Fruit fly (Drosophila melanogaster) whole organism, embryonic: ENCODE data around the gene lectin-37Db.

Experiments
- Abd-B ChIP-seq: fragments of 200-800 bp; sonication (Bioruptor generic); optimal IDR thresholded peaks from 2 replicates; lab custom pipeline; 2018; ENCODE audit warnings: missing biosample characterization, mild to moderate bottlenecking, missing genetic modification characterization, moderate library complexity
- Bteb2 ChIP-seq: fragments of 200-800 bp; sonication (Bioruptor generic); optimal IDR thresholded peaks from 2 replicates; lab custom pipeline; 2016; ENCODE audit warnings: missing biosample characterization, missing genetic modification characterization
- CG1024 ChIP-seq: fragments of 200-800 bp; sonication (Bioruptor generic); IDR thresholded peaks from 2 replicates; pipeline ENCODE4 v1.3.6; 2022; ENCODE audit warnings: missing biosample characterization, missing genetic modification characterization
- CG10959 ChIP-seq: fragments of 200-800 bp; sonication (Bioruptor generic); IDR thresholded peaks from 2 replicates; pipeline ENCODE4 v1.3.6; 2022; ENCODE audit warnings: missing biosample characterization, missing genetic modification characterization
- CG11456 ChIP-seq: fragments of 200-800 bp; sonication (Bioruptor generic); IDR thresholded peaks from 3 replicates; pipeline ENCODE4 v1.3.6; 2022; ENCODE audit warnings: missing biosample characterization, missing genetic modification characterization
- CG11504 ChIP-seq: fragments of 200-800 bp; sonication (Bioruptor generic); optimal IDR thresholded peaks from 3 replicates; lab custom pipeline; 2019; ENCODE audit warnings: missing biosample characterization, mild to moderate bottlenecking, missing genetic modification characterization, moderate library complexity
- CG11695 ChIP-seq: fragments of 200-800 bp; sonication (Bioruptor generic); IDR thresholded peaks from 3 replicates; pipeline ENCODE4 v1.3.6; 2022; ENCODE audit warnings: missing biosample characterization, missing genetic modification characterization
- CG1233 ChIP-seq: fragments of 200-800 bp; sonication (Bioruptor generic); optimal IDR thresholded peaks from 4 replicates; lab custom pipeline; 2018; ENCODE audit warnings: missing biosample characterization, mild to moderate bottlenecking, missing genetic modification characterization
- CG12744 ChIP-seq: fragments of 200-800 bp; sonication (Bioruptor generic); optimal IDR thresholded peaks from 2 replicates; lab custom pipeline; 2016; ENCODE audit warnings: missing biosample characterization, missing genetic modification characterization
- CG13424 ChIP-seq: fragments of 200-800 bp; sonication (Bioruptor generic); optimal IDR thresholded peaks from 2 replicates; lab custom pipeline; 2019; ENCODE audit warnings: missing biosample characterization, mild to moderate bottlenecking, missing genetic modification characterization, moderate library complexity
- CG13894 ChIP-seq: fragments of 200-800 bp; sonication (Bioruptor generic); optimal IDR thresholded peaks from 3 replicates; lab custom pipeline; 2018; ENCODE audit warnings: missing biosample characterization, mild to moderate bottlenecking, missing genetic modification characterization, moderate library complexity
- CG15601 ChIP-seq: fragments of 200-800 bp; sonication (Bioruptor generic); optimal IDR thresholded peaks from 3 replicates; lab custom pipeline; 2019; ENCODE audit warnings: missing biosample characterization, mild to moderate bottlenecking, missing genetic modification characterization, moderate library complexity
- CG3163 ChIP-seq: fragments of 200-800 bp; sonication (Bioruptor generic); optimal IDR thresholded peaks from 3 replicates; lab custom pipeline; 2016; ENCODE audit warnings: missing biosample characterization, missing genetic modification characterization
- CG32767 ChIP-seq: fragments of 200-800 bp; sonication (Bioruptor generic); IDR thresholded peaks from 2 replicates; pipeline ENCODE4 v1.3.6; 2022; ENCODE audit warnings: missing biosample characterization, missing genetic modification characterization
- CG3726 ChIP-seq: fragments of 200-800 bp; sonication (Bioruptor generic); IDR thresholded peaks from 3 replicates; pipeline ENCODE4, ENCODE4 v1.3.6; 2022; ENCODE audit warnings: missing biosample characterization, missing genetic modification characterization
- CG4360 ChIP-seq: fragments of 200-800 bp; sonication (Bioruptor generic); IDR thresholded peaks from 2 replicates; pipeline ENCODE4 v1.3.6; 2022; ENCODE audit warnings: missing biosample characterization, missing genetic modification characterization
- CG4617 ChIP-seq: fragments of 200-800 bp; sonication (Bioruptor generic); optimal IDR thresholded peaks from 3 replicates; lab custom pipeline; 2016; ENCODE audit warnings: missing biosample characterization, missing genetic modification characterization, borderline replicate concordance
- CG5245 ChIP-seq: fragments of 200-800 bp; sonication (Bioruptor generic); optimal IDR thresholded peaks from 3 replicates; lab custom pipeline; 2016; ENCODE audit warnings: missing biosample characterization, missing genetic modification characterization
- CG7786 ChIP-seq: fragments of 200-800 bp; sonication (Bioruptor generic); optimal IDR thresholded peaks from 2 replicates; lab custom pipeline; 2016; ENCODE audit warnings: missing biosample characterization, missing genetic modification characterization
- CG7963 ChIP-seq: fragments of 200-800 bp; sonication (Bioruptor generic); IDR thresholded peaks from 3 replicates; pipeline ENCODE4 v1.3.6; 2022; ENCODE audit warnings: missing biosample characterization, missing genetic modification characterization; ENCODE audit not compliant: partially characterized antibody
- CG8281 ChIP-seq: fragments of 200-800 bp; sonication (Bioruptor generic); optimal IDR thresholded peaks from 2 replicates; lab custom pipeline; 2018; ENCODE audit warnings: missing biosample characterization, mild to moderate bottlenecking, missing genetic modification characterization, moderate library complexity
- Dek ChIP-seq: fragments of 200-800 bp; sonication (Bioruptor generic); optimal IDR thresholded peaks from 3 replicates; lab custom pipeline; 2019; ENCODE audit warnings: missing biosample characterization, mild to moderate bottlenecking, missing genetic modification characterization, moderate library complexity
- E2f1 ChIP-seq: fragments of 200-800 bp; sonication (Bioruptor generic); IDR thresholded peaks from 2 replicates; pipeline ENCODE4 v1.3.6; 2022; ENCODE audit warnings: missing biosample characterization, missing genetic modification characterization
- HLH4C ChIP-seq: fragments of 200-800 bp; sonication (Bioruptor generic); IDR thresholded peaks from 3 replicates; pipeline ENCODE4 v1.3.6; 2022; ENCODE audit warnings: missing biosample characterization, missing genetic modification characterization; ENCODE audit not compliant: partially characterized antibody
- HmgD ChIP-seq: fragments of 200-800 bp; sonication (Bioruptor generic); optimal IDR thresholded peaks from 3 replicates; lab custom pipeline; 2016; ENCODE audit warnings: missing biosample characterization, missing genetic modification characterization
- Hr78 ChIP-seq, 2 experiments: fragments of 200-800 bp in 1 of 2; fragments of >200 bp in 1 of 2; sonication (Bioruptor generic) in 1 of 2; optimal IDR thresholded peaks; 2 replicates each; lab custom pipeline; 2017 to 2019; ENCODE audit warnings: missing biosample characterization in 2 of 2, missing genetic modification characterization in 2 of 2, mild to moderate bottlenecking in 1 of 2, moderate library complexity in 1 of 2
- Hsf ChIP-seq: fragments of 200-800 bp; sonication (Bioruptor generic); optimal IDR thresholded peaks from 3 replicates; lab custom pipeline; 2016; ENCODE audit warnings: missing biosample characterization, missing genetic modification characterization
- Mrtf ChIP-seq: fragments of 200-800 bp; sonication (Bioruptor generic); IDR thresholded peaks from 3 replicates; pipeline ENCODE4 v1.3.6; 2022; ENCODE audit warnings: missing biosample characterization, missing genetic modification characterization
- Myb ChIP-seq: fragments of 200-800 bp; sonication (Bioruptor generic); optimal IDR thresholded peaks from 2 replicates; lab custom pipeline; 2016; ENCODE audit warnings: missing biosample characterization, missing genetic modification characterization
- NC2β ChIP-seq: fragments of 200-800 bp; sonication (Bioruptor generic); optimal IDR thresholded peaks from 2 replicates; lab custom pipeline; 2016; ENCODE audit warnings: missing biosample characterization, missing genetic modification characterization
- Neu2 ChIP-seq: fragments of 200-800 bp; sonication (Bioruptor generic); optimal IDR thresholded peaks from 3 replicates; lab custom pipeline; 2016; ENCODE audit warnings: missing biosample characterization, missing genetic modification characterization, borderline replicate concordance
- Sry-β ChIP-seq: fragments of 200-800 bp; sonication (Bioruptor generic); optimal IDR thresholded peaks from 2 replicates; lab custom pipeline; 2018; ENCODE audit warnings: missing biosample characterization, mild to moderate bottlenecking, missing genetic modification characterization, moderate library complexity
- Usf ChIP-seq: fragments of 200-800 bp; sonication (Bioruptor generic); optimal IDR thresholded peaks from 2 replicates; lab custom pipeline; 2017; ENCODE audit warnings: missing genotype, missing biosample characterization, missing genetic modification characterization
- Xbp1 ChIP-seq: fragments of 200-800 bp; sonication (Bioruptor generic); optimal IDR thresholded peaks from 3 replicates; lab custom pipeline; 2016; ENCODE audit warnings: missing biosample characterization, mild to moderate bottlenecking, missing genetic modification characterization
- danr ChIP-seq: fragments of 200-800 bp; sonication (Bioruptor generic); IDR thresholded peaks from 2 replicates; pipeline ENCODE4 v1.3.6; 2022; ENCODE audit warnings: missing biosample characterization, missing genetic modification characterization
- dm ChIP-seq: fragments of 200-800 bp; sonication (Bioruptor generic); optimal IDR thresholded peaks from 3 replicates; lab custom pipeline; 2016; ENCODE audit warnings: missing biosample characterization, missing genetic modification characterization
- fru ChIP-seq: fragments of >200 bp; optimal IDR thresholded peaks from 2 replicates; lab custom pipeline; 2017
- gfzf ChIP-seq: fragments of 200-800 bp; sonication (Bioruptor generic); optimal IDR thresholded peaks from 2 replicates; lab custom pipeline; 2016; ENCODE audit warnings: missing biosample characterization, mild to moderate bottlenecking, missing genetic modification characterization, moderate library complexity
- gsb-n ChIP-seq: fragments of 200-800 bp; sonication (Bioruptor generic); optimal IDR thresholded peaks from 3 replicates; lab custom pipeline; 2018; ENCODE audit warnings: missing biosample characterization, mild to moderate bottlenecking, missing genetic modification characterization
- her ChIP-seq: fragments of 200-800 bp; sonication (Bioruptor generic); optimal IDR thresholded peaks from 2 replicates; lab custom pipeline; 2016; ENCODE audit warnings: missing biosample characterization, missing genetic modification characterization
- ind ChIP-seq: fragments of 200-800 bp; sonication (Bioruptor generic); optimal IDR thresholded peaks from 3 replicates; lab custom pipeline; 2016; ENCODE audit warnings: missing biosample characterization, missing genetic modification characterization
- inv ChIP-seq: fragments of 200-800 bp; sonication (Bioruptor generic); IDR thresholded peaks from 2 replicates; pipeline ENCODE4 v1.3.6; 2022; ENCODE audit warnings: missing biosample characterization, missing genetic modification characterization; ENCODE audit not compliant: partially characterized antibody
- knrl ChIP-seq: fragments of 200-800 bp; sonication (Bioruptor generic); IDR thresholded peaks from 3 replicates; pipeline ENCODE4 v1.3.6; 2022; ENCODE audit warnings: missing biosample characterization, missing genetic modification characterization; ENCODE audit not compliant: partially characterized antibody
- lmd ChIP-seq: fragments of 200-800 bp; sonication (Bioruptor generic); IDR thresholded peaks from 2 replicates; pipeline ENCODE4 v1.3.6; 2022; ENCODE audit warnings: missing biosample characterization, missing genetic modification characterization
- mirr ChIP-seq: fragments of 200-800 bp; sonication (Bioruptor generic); optimal IDR thresholded peaks from 3 replicates; lab custom pipeline; 2018; ENCODE audit warnings: missing biosample characterization, mild to moderate bottlenecking, missing genetic modification characterization
- mld ChIP-seq: fragments of 200-800 bp; sonication (Bioruptor generic); IDR thresholded peaks from 3 replicates; pipeline ENCODE4 v1.3.6; 2022; ENCODE audit warnings: missing biosample characterization, missing genetic modification characterization; ENCODE audit not compliant: partially characterized antibody
- pita ChIP-seq: fragments of 200-800 bp; sonication (Bioruptor generic); optimal IDR thresholded peaks from 2 replicates; lab custom pipeline; 2017; ENCODE audit warnings: missing biosample characterization, mild to moderate bottlenecking, missing genetic modification characterization
- tap ChIP-seq: fragments of 200-800 bp; optimal IDR thresholded peaks from 3 replicates; lab custom pipeline; 2019; ENCODE audit warnings: missing biosample characterization, mild to moderate bottlenecking, missing genetic modification characterization, moderate library complexity
- trh ChIP-seq: fragments of 200-800 bp; sonication (Bioruptor generic); optimal IDR thresholded peaks from 2 replicates; lab custom pipeline; 2016; ENCODE audit warnings: missing biosample characterization, missing genetic modification characterization
- unc-4 ChIP-seq: fragments of 200-800 bp; sonication (Bioruptor generic); IDR thresholded peaks from 2 replicates; pipeline ENCODE4 v1.3.6; 2022; ENCODE audit warnings: missing biosample characterization, missing genetic modification characterization; ENCODE audit not compliant: partially characterized antibody
- unpg ChIP-seq: fragments of 200-800 bp; sonication (Bioruptor generic); optimal IDR thresholded peaks from 3 replicates; lab custom pipeline; 2018; ENCODE audit warnings: missing biosample characterization, mild to moderate bottlenecking, missing genetic modification characterization, moderate library complexity

Gene lectin-37Db

DNA sequence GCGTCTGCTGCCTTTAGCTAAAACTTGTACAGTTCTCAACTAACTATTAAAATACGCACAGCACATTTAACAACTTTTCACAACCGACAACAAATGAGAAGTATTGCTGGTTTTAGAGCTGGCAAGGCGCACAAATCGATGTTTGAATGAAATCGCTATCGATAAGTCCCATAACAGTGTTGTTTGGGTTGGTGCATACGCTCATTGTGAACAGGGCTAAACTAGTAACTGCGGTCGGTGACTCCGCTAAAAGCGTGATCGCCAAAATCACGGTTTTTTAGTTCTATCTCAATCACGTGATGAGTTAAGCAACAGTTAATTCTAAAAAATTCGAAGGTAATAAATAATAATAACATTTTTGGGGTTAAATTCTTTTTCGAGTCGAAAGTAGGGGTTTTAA, 34.5 kb downstream of the lectin-37Db start, which contains the start of gene Top2 (continued):
- TF ChIP-seq dm (GFP tag; lab: Kevin White, UChicago) (peak; percentile 64), Sry-β (peak; percentile 50), CG11456 (GFP tag; lab: Robert Waterston, UW) (peak; percentile 61; the same call in 1 of the 3 replicates), ind (GFP tag; lab: Kevin White, UChicago) (peak; percentile 35), mld (GFP tag; lab: Robert Waterston, UW) (peak; percentile 68; the same call in 1 of the 3 replicates), CG3163 (GFP tag; lab: Kevin White, UChicago) (no peak), NC2β (GFP tag; lab: Kevin White, UChicago) (peak; percentile 33), HLH4C (GFP tag; lab: Robert Waterston, UW) (peak; percentile 82), Hsf (GFP tag; lab: Kevin White, UChicago) (peak; percentile 39), unc-4 (GFP tag; lab: Robert Waterston, UW) (peak; percentile 83), CG1233 (no peak), knrl (GFP tag; lab: Robert Waterston, UW) (peak; percentile 86), CG3726 (no peak), CG7963 (GFP tag; lab: Robert Waterston, UW) (peak; percentile 85), CG4617 (peak; percentile 82), CG10959 (GFP tag; lab: Robert Waterston, UW) (no peak), tap (tag; lab: Kevin White, UChicago) (no peak), CG1024 (no peak), mirr (GFP tag; lab: Kevin White, UChicago) (no peak), CG7786 (peak; percentile 21), CG4360 (GFP tag; lab: Robert Waterston, UW) (no peak), Bteb2 (peak; percentile 0), CG32767 (GFP tag; lab: Robert Waterston, UW) (peak; percentile 47; the same call in 1 of the 2 replicates), CG11504 (tag; lab: Kevin White, UChicago) (peak; percentile 75), E2f1 (peak; percentile 30; the same call in 1 of the 2 replicates), unpg (peak; percentile 2), Mrtf (GFP tag; lab: Robert Waterston, UW) (no peak), CG15601 (tag; lab: Kevin White, UChicago) (peak; percentile 36), inv (peak; percentile 81), danr (GFP tag; lab: Robert Waterston, UW) (no peak), Hr78 (GFP tag; optimal IDR thresholded peaks at IDR 0.05; lab: Kevin White, UChicago) (no peak), Usf (GFP tag; lab: Kevin White, UChicago) (peak; percentile 81), gsb-n (tag; lab: Kevin White, UChicago) (peak; percentile 27), CG13894 (tag; lab: Kevin White, UChicago) (peak; percentile 58), gfzf (GFP tag; lab: Kevin White, UChicago) (peak; percentile 61), CG11695 (GFP tag; lab: Robert Waterston, UW) (no peak), trh (GFP tag; lab: Kevin White, UChicago) (no peak), her (peak; percentile 73), Xbp1 (GFP tag; lab: Kevin White, UChicago) (peak; percentile 51), CG12744 (no peak), pita (peak; percentile 95), Dek (tag; lab: Kevin White, UChicago) (peak; percentile 54), lmd (GFP tag; lab: Robert Waterston, UW) (no peak), CG5245 (peak; percentile 4), CG8281 (tag; lab: Kevin White, UChicago) (no peak), Myb (GFP tag; lab: Kevin White, UChicago) (peak; percentile 89), Neu2 (GFP tag; lab: Kevin White, UChicago) (peak; percentile 1), HmgD (GFP tag; lab: Kevin White, UChicago) (peak; percentile 95), fru (no peak), CG13424 (tag; lab: Kevin White, UChicago) (peak; percentile 32), Abd-B (GFP tag; lab: Kevin White, UChicago) (peak; percentile 70)
